Worm (Caenorhabditis elegans) whole organism, mixed stage, embryonic: ENCODE results near the gene ribo-1.

ENCODE experiments used
- blmp-1 ChIP-seq: fragments of 150-350 bp; optimal IDR thresholded peaks from 2 replicates; lab custom pipeline; 2014; ENCODE audit warnings: missing biosample characterization, missing genetic modification characterization
- ceh-39 ChIP-seq: fragments of 150-350 bp; optimal IDR thresholded peaks from 2 replicates; lab custom pipeline; 2014; ENCODE audit warnings: missing biosample characterization, missing genetic modification characterization
- ceh-43 ChIP-seq: fragments of 200-800 bp; sonication (Bioruptor generic); optimal IDR thresholded peaks from 2 replicates; lab custom pipeline; 2018; ENCODE audit warnings: mild to moderate bottlenecking, missing genetic modification characterization, moderate library complexity, missing compliant biosample characterization
- cnd-1 ChIP-seq: fragments of 200-800 bp; sonication (Bioruptor generic); optimal IDR thresholded peaks from 2 replicates; lab custom pipeline; 2018; ENCODE audit warnings: mild to moderate bottlenecking, missing genetic modification characterization, missing compliant biosample characterization
- drap-1 ChIP-seq: fragments of 200-800 bp; sonication (Bioruptor generic); optimal IDR thresholded peaks from 3 replicates; lab custom pipeline; 2018; ENCODE audit warnings: mild to moderate bottlenecking, missing genetic modification characterization, missing compliant biosample characterization
- flh-1 ChIP-seq: fragments of 200-800 bp; sonication (Bioruptor generic); optimal IDR thresholded peaks from 2 replicates; lab custom pipeline; 2018; ENCODE audit warnings: mild to moderate bottlenecking, missing genetic modification characterization, moderate library complexity, missing compliant biosample characterization
- ham-2 ChIP-seq: fragments of 200-800 bp; sonication (Bioruptor generic); optimal IDR thresholded peaks from 2 replicates; lab custom pipeline; 2018; ENCODE audit warnings: mild to moderate bottlenecking, missing genetic modification characterization, missing compliant biosample characterization
- lin-13 ChIP-seq: fragments of 150-350 bp; optimal IDR thresholded peaks from 2 replicates; lab custom pipeline; 2014; ENCODE audit warnings: missing biosample characterization, missing genetic modification characterization
- lin-32 ChIP-seq: fragments of 200-800 bp; sonication (Bioruptor generic); optimal IDR thresholded peaks from 2 replicates; lab custom pipeline; 2018; ENCODE audit warnings: mild to moderate bottlenecking, missing genetic modification characterization, missing compliant biosample characterization
- lsy-2 ChIP-seq: fragments of 150-350 bp; optimal IDR thresholded peaks from 2 replicates; lab custom pipeline; 2014; ENCODE audit warnings: missing biosample characterization, missing genetic modification characterization
- mab-5 ChIP-seq: fragments of 150-350 bp; optimal IDR thresholded peaks from 2 replicates; lab custom pipeline; 2014; ENCODE audit warnings: missing biosample characterization, missing genetic modification characterization
- mep-1 ChIP-seq: fragments of 150-350 bp; optimal IDR thresholded peaks from 2 replicates; lab custom pipeline; 2017; ENCODE audit warnings: missing biosample characterization, missing genetic modification reagents, missing genetic modification characterization, inconsistent platforms
- mls-2 ChIP-seq: sonication (generic microtip); optimal IDR thresholded peaks from 2 replicates; lab custom pipeline; 2016; ENCODE audit warnings: mild to moderate bottlenecking, missing genetic modification characterization, moderate library complexity, missing compliant biosample characterization
- nhr-12 ChIP-seq: fragments of 150-350 bp; optimal IDR thresholded peaks from 2 replicates; lab custom pipeline; 2014; ENCODE audit warnings: missing biosample characterization, missing genetic modification characterization
- nhr-2 ChIP-seq: fragments of 150-350 bp; optimal IDR thresholded peaks from 2 replicates; lab custom pipeline; 2014; ENCODE audit warnings: missing biosample characterization, missing genetic modification characterization
- nhr-237 ChIP-seq: fragments of 150-350 bp; optimal IDR thresholded peaks from 2 replicates; lab custom pipeline; 2014; ENCODE audit warnings: missing biosample characterization, missing genetic modification characterization
- nhr-28 ChIP-seq: fragments of 150-350 bp; optimal IDR thresholded peaks from 2 replicates; lab custom pipeline; 2014; ENCODE audit warnings: missing biosample characterization, missing genetic modification characterization
- nhr-76 ChIP-seq: sonication (generic microtip); optimal IDR thresholded peaks from 2 replicates; lab custom pipeline; 2017; ENCODE audit warnings: missing biosample characterization, missing genetic modification characterization
- pha-4 ChIP-seq: fragments of 150-350 bp; optimal IDR thresholded peaks from 2 replicates; lab custom pipeline; 2018; ENCODE audit warnings: missing biosample characterization, missing genetic modification reagents, missing genetic modification characterization
- sem-2 ChIP-seq: fragments of 200-800 bp; sonication (Bioruptor generic); optimal IDR thresholded peaks from 2 replicates; lab custom pipeline; 2018; ENCODE audit warnings: mild to moderate bottlenecking, missing genetic modification characterization, missing compliant biosample characterization
- snpc-4 ChIP-seq: fragments of 150-350 bp; optimal IDR thresholded peaks from 2 replicates; lab custom pipeline; 2014; ENCODE audit warnings: missing biosample characterization, missing genetic modification characterization
- sptf-1 ChIP-seq: sonication (generic microtip); optimal IDR thresholded peaks from 2 replicates; lab custom pipeline; 2017; ENCODE audit warnings: mild to moderate bottlenecking, missing genetic modification characterization, moderate library complexity, missing compliant biosample characterization
- tbx-8 ChIP-seq: fragments of 200-800 bp; sonication (Bioruptor generic); optimal IDR thresholded peaks from 2 replicates; lab custom pipeline; 2018; ENCODE audit warnings: mild to moderate bottlenecking, missing genetic modification characterization, moderate library complexity, missing compliant biosample characterization
- unc-120 ChIP-seq: sonication (generic microtip); optimal IDR thresholded peaks from 2 replicates; lab custom pipeline; 2017; ENCODE audit warnings: missing genetic modification characterization, missing compliant biosample characterization; ENCODE audit not compliant: poor library complexity, severe bottlenecking
- unc-39 ChIP-seq: fragments of 150-350 bp; optimal IDR thresholded peaks from 2 replicates; lab custom pipeline; 2014; ENCODE audit warnings: missing biosample characterization, missing genetic modification characterization
- unc-62 ChIP-seq: fragments of 150-350 bp; optimal IDR thresholded peaks from 2 replicates; lab custom pipeline; 2014; ENCODE audit warnings: missing biosample characterization, missing genetic modification reagents, missing genetic modification characterization
- zip-8 ChIP-seq: fragments of 150-350 bp; optimal IDR thresholded peaks from 2 replicates; lab custom pipeline; 2014; ENCODE audit warnings: missing biosample characterization, missing genetic modification characterization

ribo-1 gene

ce11 chrIV:6909863-6910733 lies at the start of gene ribo-1, which contains the start of gene rpn-1:
ribo-1 (plus strand) TSS chrIV:6910683.
rpn-1 (minus strand) TSS chrIV:6909913.
- TF ChIP-seq unc-39 (tag; lab: Kevin White, UChicago) (no peak), mep-1 (tag; lab: Kevin White, UChicago) (peak; percentile 15), nhr-237 (tag; lab: Kevin White, UChicago) (peak; percentile 22)

- TF ChIP-seq flh-1 = no peak
- no peak for TF ChIP-seq sptf-1
- TF ChIP-seq lin-32 = no peak
- no peak for TF ChIP-seq unc-120 (tag; lab: Kevin White, UChicago)
- TF ChIP-seq zip-8 (tag; lab: Kevin White, UChicago) = no peak
- no peak for TF ChIP-seq ceh-39
- TF ChIP-seq sem-2 (GFP tag; lab: Kevin White, UChicago) = no peak
- no peak for TF ChIP-seq nhr-237 (tag; lab: Kevin White, UChicago)
- no peak for TF ChIP-seq lsy-2
- TF ChIP-seq unc-39 (tag; lab: Kevin White, UChicago) = no peak
- no peak for TF ChIP-seq nhr-2
Observed at ce11 chrIV:6867791-6868190, 42.7 kb upstream of the ribo-1 start, which contains the start of gene srx-20. srx-20 (plus strand) TSS chrIV:6868091.

DNA sequence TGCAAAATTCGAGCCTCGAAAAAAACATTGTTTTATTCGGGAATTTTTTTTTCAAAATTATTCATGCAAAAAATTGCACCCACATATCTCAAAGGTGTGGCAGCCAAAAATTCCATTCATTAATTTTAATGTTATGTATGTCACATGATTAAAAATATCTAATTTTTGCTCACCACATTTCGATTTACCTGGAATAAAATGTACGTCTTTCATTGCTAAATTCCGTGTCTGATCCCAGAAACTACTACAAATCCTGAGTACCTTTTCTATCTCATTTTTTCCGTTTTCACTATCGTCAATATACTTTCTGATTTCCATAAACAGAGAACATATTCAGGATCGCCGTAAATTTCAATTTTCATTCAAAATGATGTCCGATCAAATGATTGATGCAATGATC lies 37.5 kb upstream of the ribo-1 start, which contains the start of gene srx-19:
srx-19 (plus strand) TSS at position 301 of the 400 bp plus-strand sequence.
- TF ChIP-seq blmp-1 (tag; lab: Kevin White, UChicago) = no peak
- no peak for TF ChIP-seq mls-2
- TF ChIP-seq unc-120 (tag; lab: Kevin White, UChicago) = no peak
- TF ChIP-seq sptf-1 = no peak
- no peak for TF ChIP-seq drap-1 (GFP tag; lab: Kevin White, UChicago)
- TF ChIP-seq nhr-76 (tag; lab: Kevin White, UChicago) = no peak
- TF ChIP-seq snpc-4 (tag; lab: Kevin White, UChicago) = no peak
- TF ChIP-seq nhr-28 (tag; lab: Kevin White, UChicago) = no peak
- TF ChIP-seq nhr-12 (tag; lab: Kevin White, UChicago) = no peak
- no peak for TF ChIP-seq ham-2 (GFP tag; lab: Kevin White, UChicago)
- TF ChIP-seq ceh-43 (GFP tag; lab: Kevin White, UChicago) = no peak
- no peak for TF ChIP-seq unc-39 (tag; lab: Kevin White, UChicago)
- no peak for TF ChIP-seq mab-5 (tag; lab: Kevin White, UChicago)
- no peak for TF ChIP-seq unc-62
- TF ChIP-seq lin-32 = no peak
- TF ChIP-seq nhr-237 (tag; lab: Kevin White, UChicago) = no peak

DNA sequence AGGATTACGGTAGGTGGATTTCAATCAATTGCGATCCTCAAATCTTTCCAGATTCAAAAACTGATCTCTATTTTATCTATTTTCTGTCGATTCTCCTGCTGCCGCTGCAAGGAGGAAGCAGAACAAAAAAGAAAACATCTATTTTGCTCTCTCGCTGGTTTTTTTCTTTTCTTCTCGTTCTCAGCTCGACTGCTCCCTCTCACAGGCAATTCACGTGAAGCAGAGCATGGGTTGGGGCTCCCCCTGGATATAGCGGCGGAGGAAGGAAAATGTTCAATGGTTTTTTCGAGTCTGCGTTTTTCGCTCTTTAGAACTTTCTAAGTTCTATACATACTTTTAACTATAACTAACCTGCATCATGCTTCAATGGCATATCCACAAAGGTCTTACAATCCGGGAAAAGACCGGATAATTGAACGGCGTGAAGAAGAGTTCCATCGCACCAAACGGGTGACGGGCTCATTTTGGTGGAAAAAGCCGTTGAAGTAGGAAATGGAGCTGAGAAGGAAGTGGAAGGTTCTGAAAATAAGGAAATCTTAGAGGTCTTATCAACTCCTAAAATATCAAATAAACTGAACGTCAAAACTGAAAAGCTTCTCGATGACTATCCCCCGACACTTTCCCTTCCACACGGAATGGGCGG lies 31.4 kb upstream of the ribo-1 start:
- TF ChIP-seq cnd-1 (tag; lab: Kevin White, UChicago) = peak; percentile 23
- TF ChIP-seq mab-5 (tag; lab: Kevin White, UChicago) = no peak

ce11 chrIV:6879666-6880210 lies 30.7 kb upstream of the ribo-1 start:
- no peak for TF ChIP-seq mep-1 (tag; lab: Kevin White, UChicago)
- no peak for TF ChIP-seq tbx-8 (GFP tag; lab: Kevin White, UChicago)

DNA sequence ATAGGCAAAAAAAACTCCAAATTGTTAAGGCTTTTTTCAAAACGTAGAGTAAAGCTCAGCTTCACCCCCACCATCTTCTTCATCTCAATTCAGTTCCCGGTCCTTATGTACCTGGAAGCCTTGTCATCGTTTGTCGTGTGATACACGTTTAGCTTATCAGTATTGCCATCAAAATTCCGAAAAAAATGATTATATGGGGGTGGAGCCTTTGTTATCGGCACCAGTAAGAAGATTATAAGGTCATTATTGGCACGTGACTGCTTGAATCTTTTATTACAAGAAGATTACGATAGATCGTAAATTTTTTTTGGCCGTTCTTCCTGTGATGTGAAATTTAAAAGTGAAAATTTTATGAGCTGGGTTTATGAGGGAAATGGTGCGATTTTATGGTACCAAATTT lies 30.1 kb upstream of the ribo-1 start:
- TF ChIP-seq pha-4 (tag; lab: Kevin White, UChicago) (no peak), blmp-1 (tag; lab: Kevin White, UChicago) (no peak), mls-2 (no peak), flh-1 (no peak), lin-32 (no peak), lin-13 (tag; lab: Kevin White, UChicago) (no peak), nhr-237 (tag; lab: Kevin White, UChicago) (no peak)
- TF ChIP-seq, all 35 proteins: peak for 0
